Fruit fly (Drosophila melanogaster) whole organism, embryonic: ENCODE results near the gene CG14439.

Source experiments
- Asciz ChIP-seq: fragments of 200-800 bp; sonication (Bioruptor generic); optimal IDR thresholded peaks from 2 replicates; lab custom pipeline; 2017; ENCODE audit warnings: missing biosample characterization, mild to moderate bottlenecking, missing genetic modification characterization, missing genetic modification reagents
- Atf-2 ChIP-seq: fragments of 200-800 bp; sonication (Bioruptor generic); optimal IDR thresholded peaks from 2 replicates; lab custom pipeline; 2016; ENCODE audit warnings: missing biosample characterization, missing genetic modification characterization
- CG10462 ChIP-seq: fragments of 200-800 bp; sonication (Bioruptor generic); optimal IDR thresholded peaks from 2 replicates; lab custom pipeline; 2016; ENCODE audit warnings: missing biosample characterization, missing genetic modification characterization
- CG11093 ChIP-seq: fragments of 200-800 bp; sonication (Bioruptor generic); IDR thresholded peaks from 3 replicates; pipeline ENCODE4 v1.3.6; 2022; ENCODE audit warnings: missing biosample characterization, missing genetic modification characterization
- CG14014 ChIP-seq: fragments of 200-800 bp; sonication (Bioruptor generic); IDR thresholded peaks from 2 replicates; pipeline ENCODE4 v1.3.6; 2022; ENCODE audit warnings: missing biosample characterization, missing genetic modification characterization
- CG1602 ChIP-seq: fragments of 200-800 bp; sonication (Bioruptor generic); optimal IDR thresholded peaks from 3 replicates; lab custom pipeline; 2016; ENCODE audit warnings: missing biosample characterization, missing genetic modification characterization
- CG17829 ChIP-seq: fragments of 200-800 bp; optimal IDR thresholded peaks from 2 replicates; lab custom pipeline; 2019; ENCODE audit warnings: missing biosample characterization, mild to moderate bottlenecking, missing genetic modification characterization, moderate library complexity
- CG2199 ChIP-seq: fragments of 200-800 bp; sonication (Bioruptor generic); IDR thresholded peaks from 3 replicates; pipeline ENCODE4 v1.3.6; 2022; ENCODE audit warnings: missing biosample characterization, missing genetic modification characterization
- CG2202 ChIP-seq: fragments of 200-800 bp; sonication (Bioruptor generic); optimal IDR thresholded peaks from 2 replicates; lab custom pipeline; 2018; ENCODE audit warnings: missing biosample characterization, mild to moderate bottlenecking, missing genetic modification characterization
- CG32772 ChIP-seq: fragments of 200-800 bp; sonication (Bioruptor generic); IDR thresholded peaks from 2 replicates; pipeline ENCODE4 v1.3.6; 2022; ENCODE audit warnings: missing biosample characterization, missing genetic modification characterization
- CG34224 ChIP-seq: fragments of 200-800 bp; sonication (Bioruptor generic); IDR thresholded peaks from 3 replicates; pipeline ENCODE4 v1.3.6; 2022; ENCODE audit warnings: missing biosample characterization, missing genetic modification characterization; ENCODE audit not compliant: partially characterized antibody
- CG3838 ChIP-seq: fragments of 200-800 bp; sonication (Bioruptor generic); optimal IDR thresholded peaks from 3 replicates; lab custom pipeline; 2016; ENCODE audit warnings: missing biosample characterization, missing genetic modification characterization
- CG4360 ChIP-seq: fragments of 200-800 bp; sonication (Bioruptor generic); IDR thresholded peaks from 2 replicates; pipeline ENCODE4 v1.3.6; 2022; ENCODE audit warnings: missing biosample characterization, missing genetic modification characterization
- CG7271 ChIP-seq: fragments of 200-800 bp; sonication (Bioruptor generic); optimal IDR thresholded peaks from 2 replicates; lab custom pipeline; 2018; ENCODE audit warnings: missing biosample characterization, mild to moderate bottlenecking, missing genetic modification characterization, moderate library complexity
- CG7556 ChIP-seq: fragments of 200-800 bp; sonication (Bioruptor generic); optimal IDR thresholded peaks from 2 replicates; lab custom pipeline; 2017; ENCODE audit warnings: missing biosample characterization, mild to moderate bottlenecking, missing genetic modification characterization
- CG7839 ChIP-seq: fragments of 200-800 bp; sonication (Bioruptor generic); optimal IDR thresholded peaks from 3 replicates; lab custom pipeline; 2018; ENCODE audit warnings: missing biosample characterization, mild to moderate bottlenecking, missing genetic modification characterization, moderate library complexity
- CG9727 ChIP-seq: fragments of 200-800 bp; sonication (Bioruptor generic); optimal IDR thresholded peaks from 3 replicates; lab custom pipeline; 2017; ENCODE audit warnings: missing biosample characterization, mild to moderate bottlenecking, missing genetic modification characterization
- Dbx ChIP-seq: fragments of 200-800 bp; sonication (Bioruptor generic); IDR thresholded peaks from 3 replicates; pipeline ENCODE4 v1.3.6; 2022; ENCODE audit warnings: missing biosample characterization, missing genetic modification characterization
- Dip2 ChIP-seq: fragments of 200-800 bp; sonication (Bioruptor generic); IDR thresholded peaks from 2 replicates; pipeline ENCODE4 v1.3.6; 2022; ENCODE audit warnings: missing biosample characterization, missing genetic modification characterization
- Dref ChIP-seq: fragments of 200-800 bp; sonication (Bioruptor generic); IDR thresholded peaks from 2 replicates; pipeline ENCODE4 v1.3.6; 2022; ENCODE audit warnings: missing biosample characterization, missing genetic modification characterization
- Jarid2 ChIP-seq: fragments of 200-800 bp; sonication (Bioruptor generic); optimal IDR thresholded peaks from 3 replicates; lab custom pipeline; 2017; ENCODE audit warnings: mild to moderate bottlenecking, missing biosample characterization, missing genetic modification reagents, missing genetic modification characterization
- Max ChIP-seq: fragments of 200-800 bp; sonication (Bioruptor generic); optimal IDR thresholded peaks from 2 replicates; lab custom pipeline; 2016; ENCODE audit warnings: missing biosample characterization, mild to moderate bottlenecking, missing genetic modification characterization
- Mrtf ChIP-seq: fragments of 200-800 bp; sonication (Bioruptor generic); IDR thresholded peaks from 3 replicates; pipeline ENCODE4 v1.3.6; 2022; ENCODE audit warnings: missing biosample characterization, missing genetic modification characterization
- NC2α ChIP-seq: fragments of 200-800 bp; sonication (Bioruptor generic); optimal IDR thresholded peaks from 2 replicates; lab custom pipeline; 2016; ENCODE audit warnings: missing biosample characterization, missing genetic modification characterization
- Nf-YB ChIP-seq: fragments of 200-800 bp; sonication (Bioruptor generic); optimal IDR thresholded peaks from 3 replicates; lab custom pipeline; 2019; ENCODE audit warnings: missing biosample characterization, mild to moderate bottlenecking, missing genetic modification characterization, moderate library complexity
- Pdp1 ChIP-seq, 2 experiments: fragments of 200-800 bp; sonication (Bioruptor generic); optimal IDR thresholded peaks; 3 replicates each; lab custom pipeline; 2016; ENCODE audit warnings: missing biosample characterization in 2 of 2, missing genetic modification characterization in 2 of 2, mild to moderate bottlenecking in 1 of 2, moderate library complexity in 1 of 2
- Six4 ChIP-seq: fragments of 200-800 bp; sonication (Bioruptor generic); optimal IDR thresholded peaks from 2 replicates; lab custom pipeline; 2016; ENCODE audit warnings: missing biosample characterization, missing genetic modification characterization
- Usf ChIP-seq: fragments of 200-800 bp; sonication (Bioruptor generic); optimal IDR thresholded peaks from 2 replicates; lab custom pipeline; 2017; ENCODE audit warnings: missing genotype, missing biosample characterization, missing genetic modification characterization
- Vsx1 ChIP-seq: fragments of 200-800 bp; sonication (Bioruptor generic); optimal IDR thresholded peaks from 2 replicates; lab custom pipeline; 2017; ENCODE audit warnings: missing biosample characterization, mild to moderate bottlenecking, missing genetic modification characterization, missing genetic modification reagents
- Xbp1 ChIP-seq: fragments of 200-800 bp; sonication (Bioruptor generic); optimal IDR thresholded peaks from 3 replicates; lab custom pipeline; 2016; ENCODE audit warnings: missing biosample characterization, mild to moderate bottlenecking, missing genetic modification characterization
- cad ChIP-seq: fragments of >200 bp; optimal IDR thresholded peaks from 2 replicates; lab custom pipeline; 2017; ENCODE audit warnings: missing biosample characterization, missing genetic modification characterization
- cg ChIP-seq: fragments of 200-800 bp; sonication (Bioruptor generic); optimal IDR thresholded peaks from 3 replicates; lab custom pipeline; 2019; ENCODE audit warnings: missing biosample characterization, mild to moderate bottlenecking, missing genetic modification characterization, moderate library complexity
- da ChIP-seq: fragments of 200-800 bp; sonication (Bioruptor generic); optimal IDR thresholded peaks from 2 replicates; lab custom pipeline; 2016; ENCODE audit warnings: missing biosample characterization, missing genetic modification characterization
- dmrt99B ChIP-seq: fragments of 200-800 bp; sonication (Bioruptor generic); optimal IDR thresholded peaks from 2 replicates; lab custom pipeline; 2018; ENCODE audit warnings: missing biosample characterization, mild to moderate bottlenecking, missing genetic modification characterization, moderate library complexity
- fu2 ChIP-seq: fragments of 200-800 bp; sonication (Bioruptor generic); optimal IDR thresholded peaks from 2 replicates; lab custom pipeline; 2016; ENCODE audit warnings: missing biosample characterization, missing genetic modification characterization
- gem ChIP-seq: fragments of 200-800 bp; sonication (Bioruptor generic); optimal IDR thresholded peaks from 2 replicates; lab custom pipeline; 2019; ENCODE audit warnings: missing biosample characterization, mild to moderate bottlenecking, missing genetic modification characterization, moderate library complexity
- gfzf ChIP-seq: fragments of 200-800 bp; sonication (Bioruptor generic); optimal IDR thresholded peaks from 2 replicates; lab custom pipeline; 2016; ENCODE audit warnings: missing biosample characterization, mild to moderate bottlenecking, missing genetic modification characterization, moderate library complexity
- ham ChIP-seq: fragments of 200-800 bp; sonication (Bioruptor generic); IDR thresholded peaks from 2 replicates; pipeline ENCODE4 v1.3.6; 2022; ENCODE audit warnings: missing biosample characterization, missing genetic modification characterization
- jigr1 ChIP-seq: fragments of 200-800 bp; sonication (Bioruptor generic); IDR thresholded peaks from 3 replicates; pipeline ENCODE4 v1.3.6; 2022; ENCODE audit warnings: missing biosample characterization, missing genetic modification characterization
- mam ChIP-seq: fragments of 200-800 bp; sonication (Bioruptor generic); optimal IDR thresholded peaks from 3 replicates; lab custom pipeline; 2016; ENCODE audit warnings: missing biosample characterization, missing genetic modification characterization
- pan ChIP-seq, 4 experiments: fragments of >200 bp in 3 of 4; fragments of 200-800 bp in 1 of 4; sonication (Bioruptor generic) in 1 of 4; optimal IDR thresholded peaks in 3 of 4; IDR thresholded peaks in 1 of 4; 2 replicates each; pipeline versions ENCODE4 v1.3.6 to Lab custom; 2017 to 2022; ENCODE audit warnings: missing biosample characterization in 2 of 4, missing genetic modification characterization in 2 of 4, mixed read lengths in 1 of 4
- pfk ChIP-seq: fragments of 200-800 bp; sonication (Bioruptor generic); optimal IDR thresholded peaks from 2 replicates; lab custom pipeline; 2018; ENCODE audit warnings: missing biosample characterization, mild to moderate bottlenecking, missing genetic modification characterization, moderate library complexity
- prd ChIP-seq, 3 experiments: fragments of >200 bp in 2 of 3; fragments of 200-800 bp in 1 of 3; sonication (Bioruptor generic) in 1 of 3; optimal IDR thresholded peaks in 2 of 3; IDR thresholded peaks in 1 of 3; 2 replicates in 2 of 3; 3 replicates in 1 of 3; pipeline versions ENCODE4 v1.3.6 to Lab custom; 2017 to 2022; ENCODE audit warnings: missing biosample characterization in 1 of 3, missing genetic modification characterization in 1 of 3
- run ChIP-seq: fragments of 200-800 bp; sonication (Bioruptor generic); optimal IDR thresholded peaks from 3 replicates; lab custom pipeline; 2018; ENCODE audit warnings: missing biosample characterization, mild to moderate bottlenecking, missing genetic modification characterization
- sc ChIP-seq, 3 experiments: fragments of >200 bp in 2 of 3; fragments of 200-800 bp in 1 of 3; sonication (Bioruptor generic) in 1 of 3; optimal IDR thresholded peaks; 2 replicates in 2 of 3; 3 replicates in 1 of 3; lab custom pipeline; 2017; ENCODE audit warnings: mild to moderate bottlenecking in 1 of 3, missing biosample characterization in 1 of 3, missing genetic modification characterization in 1 of 3, missing genetic modification reagents in 1 of 3
- sens-2 ChIP-seq: fragments of 200-800 bp; sonication (Bioruptor generic); IDR thresholded peaks from 2 replicates; pipeline ENCODE4 v1.3.6; 2022; ENCODE audit warnings: missing biosample characterization, missing genetic modification characterization
- twi ChIP-seq: fragments of 200-800 bp; optimal IDR thresholded peaks from 2 replicates; lab custom pipeline; 2019; ENCODE audit warnings: missing biosample characterization, mild to moderate bottlenecking, missing genetic modification characterization, moderate library complexity
- usp ChIP-seq: fragments of >200 bp; optimal IDR thresholded peaks from 2 replicates; lab custom pipeline; 2017; ENCODE audit warnings: missing biosample characterization, missing genetic modification characterization
- vnd ChIP-seq: fragments of 200-800 bp; sonication (Bioruptor generic); IDR thresholded peaks from 3 replicates; pipeline ENCODE4 v1.3.6; 2022; ENCODE audit warnings: missing biosample characterization, missing genetic modification characterization; ENCODE audit not compliant: partially characterized antibody

Gene CG14439

DNA sequence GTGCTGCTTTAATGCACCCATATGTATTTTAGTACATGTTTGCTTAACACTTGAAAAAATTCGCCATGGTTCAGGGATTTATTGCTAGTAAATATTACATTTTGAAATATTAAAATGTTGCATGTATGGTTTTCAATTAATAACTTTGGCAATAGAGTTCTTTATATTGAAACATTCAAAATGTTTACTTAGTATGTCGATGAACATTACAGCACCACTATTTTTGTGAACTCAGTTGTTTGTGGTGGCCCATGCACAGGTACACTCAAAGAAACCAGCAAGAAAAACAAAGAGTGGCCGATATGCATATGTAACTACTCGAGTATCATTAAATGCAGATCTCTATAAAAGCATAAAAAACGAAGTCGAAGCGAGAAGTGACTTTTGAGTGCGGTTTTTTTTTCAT lies 45.3 kb upstream of the CG14439 start (continued):
- TF ChIP-seq CG11093 (GFP tag; lab: Robert Waterston, UW) (peak; percentile 60; the same call in 1 of the 3 replicates), CG7839 (peak; percentile 79), pfk (GFP tag; lab: Kevin White, UChicago) (no peak), CG17829 (tag; lab: Kevin White, UChicago) (peak; percentile 69), vnd (no peak), sens-2 (GFP tag; lab: Robert Waterston, UW) (peak; percentile 39; the same call in 1 of the 2 replicates), NC2α (GFP tag; lab: Kevin White, UChicago) (no peak), CG14014 (GFP tag; lab: Robert Waterston, UW) (peak; percentile 31; the same call in 1 of the 2 replicates), twi (tag; lab: Kevin White, UChicago) (peak; percentile 49), Six4 (GFP tag; lab: Kevin White, UChicago) (peak; percentile 15), fu2 (no peak), jigr1 (GFP tag; lab: Robert Waterston, UW) (peak; percentile 51; the same call in 1 of the 3 replicates), CG1602 (peak; percentile 48), sc (optimal IDR thresholded peaks at IDR 0.05; lab: Kevin White, UChicago) (no peak), sc (GFP tag; optimal IDR thresholded peaks at IDR 0.05; lab: Kevin White, UChicago) (peak; percentile 66), CG32772 (peak; percentile 65), Atf-2 (GFP tag; lab: Kevin White, UChicago) (peak; percentile 55), cad (GFP tag; lab: Kevin White, UChicago) (no peak), prd (optimal IDR thresholded peaks at IDR 0.05; lab: Kevin White, UChicago) (no peak), prd (GFP tag; IDR thresholded peaks at IDR 0.05; lab: Robert Waterston, UW) (peak; percentile 71; the same call in 2 of the 3 replicates), gem (tag; lab: Kevin White, UChicago) (peak; percentile 82), Asciz (GFP tag; lab: Kevin White, UChicago) (peak; percentile 77), CG34224 (GFP tag; lab: Robert Waterston, UW) (no peak), Mrtf (GFP tag; lab: Robert Waterston, UW) (no peak), Xbp1 (GFP tag; lab: Kevin White, UChicago) (peak; percentile 67), Jarid2 (GFP tag; lab: Kevin White, UChicago) (no peak), CG2202 (tag; lab: Kevin White, UChicago) (peak; percentile 45), Usf (GFP tag; lab: Kevin White, UChicago) (no peak), CG10462 (GFP tag; lab: Kevin White, UChicago) (peak; percentile 36), ham (GFP tag; lab: Robert Waterston, UW) (no peak), usp (no peak), da (no peak), Max (GFP tag; lab: Kevin White, UChicago) (peak; percentile 33), Dbx (GFP tag; lab: Robert Waterston, UW) (no peak), Nf-YB (GFP tag; lab: Kevin White, UChicago) (peak; percentile 32), CG4360 (peak; percentile 30; the same call in 1 of the 2 replicates), CG2199 (no peak), CG7556 (peak; percentile 59), Dip2 (GFP tag; lab: Robert Waterston, UW) (no peak), pan (optimal IDR thresholded peaks at IDR 0.05; lab: Kevin White, UChicago) (no peak), pan (GFP tag; optimal IDR thresholded peaks at IDR 0.05 in 1 of 2, IDR thresholded peaks at IDR 0.05 in 1 of 2) (peak in 1 of 2 experiments; percentile 73), gfzf (no peak), mam (GFP tag; lab: Kevin White, UChicago) (peak; percentile 30), Vsx1 (GFP tag; lab: Kevin White, UChicago) (no peak), CG9727 (GFP tag; lab: Kevin White, UChicago) (peak; percentile 52), cg (GFP tag; lab: Kevin White, UChicago) (no peak), CG7271 (tag; lab: Kevin White, UChicago) (no peak), CG3838 (peak; percentile 18), run (tag; lab: Kevin White, UChicago) (peak; percentile 54), Pdp1 (GFP tag; optimal IDR thresholded peaks at IDR 0.05; lab: Kevin White, UChicago) (peak; percentile 31 to 46), dmrt99B (tag; lab: Kevin White, UChicago) (peak; percentile 89), Dref (GFP tag; lab: Robert Waterston, UW) (no peak)
